Fruit fly (Drosophila melanogaster) ovary, adult (tissue): ENCODE data around the gene mil.

ENCODE experiments used
- CG17801 ChIP-seq: fragments of 200-800 bp; optimal IDR thresholded peaks from 2 replicates; lab custom pipeline; 2019; ENCODE audit warnings: missing biosample characterization, mild to moderate bottlenecking, missing genetic modification characterization, moderate library complexity; ENCODE audit not compliant: partially characterized antibody

Gene mil

DNA sequence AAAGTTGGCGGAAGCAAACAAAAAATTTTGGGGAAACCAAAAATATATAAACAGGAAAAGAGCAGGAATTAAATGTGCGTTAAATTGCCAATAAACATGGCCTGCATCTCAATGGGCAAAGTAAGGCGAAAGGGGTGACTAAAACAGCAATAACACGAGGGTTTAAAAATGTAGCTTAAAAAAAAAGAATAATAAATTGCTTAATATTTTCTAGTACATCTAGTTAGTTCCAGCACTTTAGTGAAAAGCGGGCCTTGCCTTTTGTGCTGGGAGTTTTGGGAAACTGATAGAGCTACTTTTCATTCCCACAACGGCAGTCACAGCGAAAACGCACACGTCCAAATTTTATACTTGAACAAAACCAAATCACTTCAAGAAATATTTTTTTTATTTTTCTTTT lies at the start of gene mil:
Gene mil (plus strand): TSS at position 301 of the 400 bp plus-strand sequence.
- no peak for TF ChIP-seq CG17801 (GFP tag; lab: Kevin White, UChicago)

DNA sequence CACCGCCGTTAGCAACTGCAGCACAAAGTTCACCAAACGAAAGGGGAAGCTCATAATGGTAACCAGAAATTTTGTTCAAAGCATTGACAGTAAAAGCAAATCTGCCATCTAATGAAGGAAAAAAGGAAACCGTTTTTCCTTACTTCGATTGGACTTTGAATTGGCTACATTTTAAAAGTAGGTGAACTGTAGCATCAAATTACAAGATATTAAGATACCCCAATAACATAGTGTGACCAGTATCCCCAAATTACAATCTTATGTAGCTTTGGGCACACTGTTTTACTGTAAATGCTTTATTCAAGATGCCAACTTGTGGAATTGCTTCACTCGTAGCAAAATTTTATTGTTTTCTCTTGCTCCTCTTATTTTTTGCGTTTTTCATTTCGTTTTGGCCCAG lies 40.0 kb upstream of the mil start, which contains the start of gene CG12426:
Gene CG12426 (minus strand): TSS at position 101 of the 400 bp plus-strand sequence.
- no peak for TF ChIP-seq CG17801 (GFP tag; lab: Kevin White, UChicago)

DNA sequence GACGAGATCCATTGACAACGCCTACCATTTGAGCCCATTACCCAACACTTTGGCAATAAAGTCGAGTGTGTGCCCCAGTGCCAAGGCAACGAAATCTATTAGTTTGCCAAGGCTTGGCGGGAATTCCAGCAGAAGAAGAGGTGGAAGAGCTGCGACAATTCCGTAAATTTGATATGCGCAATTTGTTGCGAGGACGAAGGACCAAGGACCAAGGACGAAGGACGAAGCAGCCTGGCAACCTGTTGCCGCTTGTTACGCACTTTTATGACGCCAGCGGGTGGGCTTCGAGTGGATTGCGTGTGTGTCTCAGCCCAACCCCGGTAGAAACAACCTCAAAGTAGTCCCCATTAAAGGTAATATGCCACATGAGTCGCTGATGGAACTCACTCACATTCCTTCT lies 24.1 kb upstream of the mil start:
- no peak for TF ChIP-seq CG17801 (GFP tag; lab: Kevin White, UChicago)

DNA sequence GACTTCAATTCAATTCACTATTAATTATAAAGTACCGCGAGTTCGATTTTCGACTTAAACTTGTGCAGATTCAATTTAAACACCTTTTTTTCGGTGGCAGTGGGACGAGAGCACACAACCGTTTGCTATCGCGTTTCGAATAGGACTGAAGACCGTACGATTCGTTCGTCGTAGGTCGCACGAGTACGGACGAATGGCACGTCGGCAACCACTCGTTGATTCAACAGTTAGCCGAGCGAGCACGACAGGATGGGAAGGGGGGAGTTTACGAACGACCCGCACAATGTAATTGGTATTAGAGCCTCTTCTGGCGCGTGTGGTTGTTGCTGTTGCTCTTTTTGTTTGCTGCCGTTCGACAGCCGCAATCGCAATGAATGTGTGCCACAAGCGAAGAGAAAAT lies 6.6 kb upstream of the mil start, which contains the start of gene CG34353:
Gene CG34353 (minus strand): TSS at position 149 of the 400 bp plus-strand sequence.
- no peak for TF ChIP-seq CG17801 (GFP tag; lab: Kevin White, UChicago)

DNA sequence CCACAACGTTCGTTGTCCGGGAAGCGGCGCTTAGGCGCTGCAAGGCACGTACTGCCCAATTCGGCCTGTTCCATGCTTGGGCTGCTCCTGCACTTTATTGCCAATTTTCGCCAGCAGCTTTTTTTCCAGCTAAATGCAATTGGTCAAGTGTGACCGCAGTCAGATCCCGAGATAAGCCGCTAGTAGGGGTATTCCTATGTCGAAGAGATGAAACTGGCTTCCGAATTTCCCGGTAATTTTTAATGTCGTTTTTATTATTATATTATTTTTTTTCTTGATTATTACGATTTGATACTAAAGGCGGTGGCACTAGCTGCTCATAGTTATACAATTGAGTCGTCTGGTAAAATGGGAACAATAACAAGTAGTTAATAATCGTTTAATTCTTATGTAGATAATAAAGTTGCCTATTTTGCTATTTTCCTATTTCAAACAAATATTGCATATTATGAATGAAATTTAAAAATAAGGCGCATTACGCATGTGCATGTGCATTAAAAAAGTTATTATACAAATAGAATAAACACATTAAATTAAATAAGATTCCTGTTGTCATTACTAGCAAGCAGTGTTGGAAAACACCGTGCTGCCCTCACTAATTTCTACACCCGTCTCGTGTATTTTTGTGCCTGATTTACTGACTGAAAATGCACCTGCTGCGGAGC lies 4.2 kb downstream of the mil start, which contains the start of the genes CG5003 and mRpS22:
Gene CG5003 (minus strand): TSS at position 162 of the 665 bp plus-strand sequence.
Gene mRpS22 (plus strand): TSS at position 554 of the 665 bp plus-strand sequence.
- no peak for TF ChIP-seq CG17801 (GFP tag; lab: Kevin White, UChicago)

DNA sequence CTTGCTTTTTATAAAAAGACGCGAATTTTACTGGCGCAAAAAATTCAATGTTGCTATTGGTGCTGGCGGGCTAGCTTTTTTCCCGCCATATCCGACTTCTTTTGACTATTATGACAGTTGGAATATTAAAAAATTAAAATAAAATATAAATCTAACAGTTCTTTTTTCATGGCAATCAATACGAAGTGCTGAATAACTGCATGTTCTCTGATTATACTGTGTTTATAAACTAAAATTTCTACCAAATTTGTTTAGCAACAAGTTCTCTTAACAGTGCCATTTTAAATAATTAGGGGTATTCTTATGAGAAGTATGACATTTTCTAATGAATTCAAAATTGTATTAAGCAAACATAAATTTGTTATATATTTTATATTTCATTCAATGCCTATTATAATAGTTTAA lies 7.1 kb downstream of the mil start, which contains the start of gene Boh1:
Gene Boh1 (minus strand): TSS at position 76 of the 405 bp plus-strand sequence.
- peak; percentile 56 for TF ChIP-seq CG17801 (GFP tag; lab: Kevin White, UChicago)

DNA sequence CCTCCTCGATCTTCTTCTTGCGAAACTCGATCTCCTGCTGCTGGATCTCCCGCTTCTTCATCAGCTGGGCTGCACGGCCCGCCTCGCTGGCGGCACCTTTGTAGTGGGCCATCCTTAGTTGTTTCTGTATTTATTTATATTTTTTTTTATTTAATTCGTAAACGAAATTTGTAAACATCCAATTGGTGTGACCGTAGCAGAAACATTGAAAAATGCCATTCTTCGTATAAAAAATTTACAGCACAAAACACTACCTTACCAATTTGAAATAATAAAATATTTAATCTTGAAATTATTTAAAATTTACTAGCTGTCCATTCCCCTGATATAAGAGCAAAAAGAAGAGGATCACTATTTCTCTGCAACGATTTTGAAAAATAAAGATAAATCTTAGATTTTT lies 8.6 kb downstream of the mil start, which contains the start of gene CG12259:
Gene CG12259 (minus strand): TSS at position 207 of the 400 bp plus-strand sequence.
- TF ChIP-seq CG17801 (GFP tag; lab: Kevin White, UChicago) = no peak

DNA sequence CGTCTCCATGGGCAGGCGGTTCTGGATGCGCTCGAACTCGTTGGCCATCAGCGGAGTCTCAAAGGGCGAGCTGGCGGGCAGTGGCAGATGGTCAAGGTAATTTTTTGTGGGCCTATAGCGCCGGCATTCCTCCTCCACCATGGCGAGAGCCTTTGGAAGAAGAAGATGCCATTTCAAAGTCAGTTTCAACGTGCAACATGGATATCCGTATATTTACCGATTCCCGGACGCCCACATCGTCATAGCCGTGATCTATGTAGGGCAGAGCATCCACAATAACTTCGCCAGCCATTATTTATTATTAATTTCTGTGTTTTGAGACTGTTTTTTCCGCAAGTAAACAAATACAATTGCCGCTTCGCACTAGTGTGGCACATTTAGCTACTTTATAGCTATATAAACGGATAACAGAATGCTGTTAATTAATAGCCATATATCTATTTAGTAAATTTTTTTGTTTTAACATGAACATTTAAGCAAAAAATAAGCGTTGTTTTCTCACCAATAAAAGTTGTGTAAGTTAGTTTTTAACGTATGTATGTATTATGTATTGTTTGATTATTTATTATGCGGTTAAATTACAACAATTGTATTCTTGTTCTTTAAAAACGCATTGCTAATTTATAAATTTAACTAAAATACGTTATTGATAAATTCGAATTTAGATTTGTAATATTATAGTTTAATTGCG lies 9.9 kb downstream of the mil start, which contains the start of gene BCAS2:
Gene BCAS2 (minus strand): TSS at position 375 of the 691 bp plus-strand sequence.
- TF ChIP-seq CG17801 (GFP tag; lab: Kevin White, UChicago) = no peak

DNA sequence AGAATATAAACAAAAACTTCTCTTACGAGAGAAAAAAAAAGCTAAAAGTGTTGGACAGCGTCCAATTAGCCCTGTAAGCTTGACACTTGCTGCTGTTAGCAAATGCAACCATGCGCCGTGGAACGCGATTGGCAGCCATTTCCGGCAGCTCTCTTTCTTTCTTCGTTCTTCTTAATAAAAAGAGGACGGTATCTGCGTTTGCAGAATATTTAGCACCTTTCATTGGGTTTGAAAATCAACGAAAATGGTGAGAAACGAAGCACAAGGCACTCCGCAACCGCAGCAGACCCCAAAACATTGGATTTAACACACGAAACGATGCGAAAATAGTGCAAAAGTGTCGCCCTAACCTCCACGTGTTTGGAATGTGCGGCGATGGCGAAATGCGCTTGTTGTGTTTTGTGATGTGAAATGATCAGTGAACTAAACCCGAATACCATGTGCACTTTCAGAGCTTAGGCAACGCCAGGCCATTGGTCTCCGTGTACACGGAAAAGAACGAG lies 10.5 kb downstream of the mil start, which contains the start of gene RpL4:
Gene RpL4 (plus strand): TSS at position 149 of the 503 bp plus-strand sequence.
- TF ChIP-seq CG17801 (GFP tag; lab: Kevin White, UChicago) = peak; percentile 44

DNA sequence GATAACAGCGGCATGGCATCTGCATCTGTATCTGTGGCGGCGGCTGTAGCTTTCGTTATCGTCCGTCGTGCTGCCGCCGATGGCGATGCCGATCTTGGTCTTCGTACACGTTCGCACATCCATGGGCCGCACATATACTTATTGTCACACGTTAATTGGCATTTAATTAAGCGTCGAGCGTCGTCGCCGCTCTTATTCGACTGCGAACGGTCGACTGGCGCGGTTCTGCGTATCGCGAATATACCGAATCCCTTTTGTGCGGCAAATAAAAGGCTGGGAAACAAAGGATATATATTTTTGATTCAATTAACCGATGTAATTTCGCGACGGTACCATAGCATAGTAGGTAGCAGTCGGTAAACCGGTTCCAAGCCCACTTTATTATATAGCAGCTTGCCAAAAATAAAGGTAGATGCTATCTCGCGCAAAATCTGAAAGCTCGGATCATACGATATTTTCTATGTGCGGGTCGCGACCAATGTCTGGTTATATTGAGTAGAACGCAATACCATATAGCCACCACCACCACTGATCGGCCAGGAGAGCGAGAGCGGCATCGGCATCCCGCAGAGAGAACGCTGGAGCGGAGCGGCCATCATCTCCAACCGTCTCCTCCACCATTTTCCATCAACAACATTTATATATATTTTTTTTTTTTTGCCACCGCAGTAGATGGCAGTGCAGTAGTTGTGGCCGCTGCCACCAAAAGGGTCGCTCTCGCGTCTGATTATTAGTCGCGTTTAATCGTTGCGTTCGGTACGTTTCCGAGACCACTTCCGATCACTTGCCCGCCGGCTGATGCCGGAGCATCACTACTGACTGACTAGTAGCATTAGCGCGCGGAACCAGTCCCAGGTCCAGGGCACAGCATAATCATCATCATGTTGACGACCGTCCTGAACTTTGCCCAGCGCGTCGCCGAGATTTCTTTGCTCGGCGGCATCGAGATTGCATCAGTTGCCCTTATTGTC lies 13.0 kb downstream of the mil start, which contains the start of gene mino:
Gene mino (plus strand): TSS at position 192 of the 971 bp plus-strand sequence.
- TF ChIP-seq CG17801 (GFP tag; lab: Kevin White, UChicago) = peak; percentile 49

DNA sequence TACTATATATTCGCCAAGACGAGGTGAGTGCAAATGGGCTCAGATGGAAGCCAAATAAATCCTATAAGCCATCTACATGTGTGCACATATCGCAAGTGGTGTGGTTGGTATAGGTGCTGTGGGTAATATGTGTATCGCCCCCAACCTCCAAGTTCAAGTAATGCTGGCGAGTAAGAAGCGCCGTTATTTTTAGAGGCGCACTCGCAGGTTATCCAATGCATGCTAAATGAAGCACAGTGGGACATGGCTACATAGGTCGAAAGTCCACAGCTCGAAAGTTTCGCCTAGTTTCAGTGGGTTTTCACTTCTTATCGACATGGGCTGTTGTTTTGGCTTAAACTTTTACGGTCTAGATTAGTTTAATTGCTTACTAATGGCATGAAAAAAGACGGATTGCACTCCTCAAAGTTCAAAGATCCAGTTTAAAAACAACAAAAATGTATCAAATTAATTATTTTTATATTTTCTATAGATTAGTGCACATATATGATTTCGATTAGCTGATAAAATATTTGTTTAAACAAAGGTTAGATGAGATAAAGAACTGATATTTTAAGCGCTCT lies 13.8 kb downstream of the mil start:
- no peak for TF ChIP-seq CG17801 (GFP tag; lab: Kevin White, UChicago)

DNA sequence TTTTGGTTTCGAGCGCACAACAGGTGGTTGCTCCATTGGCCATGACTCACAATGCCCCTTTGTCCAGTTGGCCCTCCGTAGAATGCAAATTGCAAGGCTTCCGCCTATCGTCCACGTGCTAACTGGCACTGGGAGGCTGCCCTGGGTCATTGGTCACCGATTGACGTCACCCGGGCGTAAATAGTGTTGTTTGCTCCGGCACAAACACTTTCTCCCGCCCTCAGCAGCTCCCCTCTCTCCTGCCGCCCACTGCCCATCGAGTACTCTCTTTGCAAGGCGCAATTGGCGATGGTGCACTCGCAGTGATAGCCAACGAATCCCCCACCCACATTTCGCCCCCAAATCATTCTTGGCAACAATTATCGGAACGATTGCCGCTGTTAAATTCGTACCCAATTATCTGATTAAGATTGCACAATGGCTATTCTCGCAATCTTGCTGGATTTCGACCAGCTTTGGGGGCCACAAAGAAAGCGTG lies 14.5 kb downstream of the mil start:
- TF ChIP-seq CG17801 (GFP tag; lab: Kevin White, UChicago) = no peak

DNA sequence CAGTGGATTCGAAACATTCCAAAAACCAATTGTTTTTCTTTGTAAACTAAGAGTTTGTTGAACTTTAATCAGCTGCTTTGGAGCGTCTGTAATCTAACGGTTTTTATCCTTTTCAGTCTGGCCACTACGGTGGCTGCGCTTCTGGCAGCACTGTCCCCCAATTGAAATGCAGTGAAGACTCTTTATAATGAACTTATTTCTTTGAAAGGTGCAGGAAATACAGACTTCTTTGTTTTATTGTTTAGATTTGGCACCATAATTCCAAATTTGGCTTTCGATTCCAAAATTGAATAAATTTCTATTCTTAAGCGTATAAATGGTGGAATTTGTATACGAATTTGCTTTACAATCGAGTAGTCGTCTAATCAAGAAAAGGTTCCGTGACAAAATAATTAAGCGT lies 15.9 kb downstream of the mil start, which contains the start of gene nenya:
Gene nenya (minus strand): TSS at position 35 of the 400 bp plus-strand sequence.
- TF ChIP-seq CG17801 (GFP tag; lab: Kevin White, UChicago) = no peak
